Worm (Caenorhabditis elegans): Measurements from ENCODE around the gene nsph-3.1.

Gene nsph-3.1

DNA sequence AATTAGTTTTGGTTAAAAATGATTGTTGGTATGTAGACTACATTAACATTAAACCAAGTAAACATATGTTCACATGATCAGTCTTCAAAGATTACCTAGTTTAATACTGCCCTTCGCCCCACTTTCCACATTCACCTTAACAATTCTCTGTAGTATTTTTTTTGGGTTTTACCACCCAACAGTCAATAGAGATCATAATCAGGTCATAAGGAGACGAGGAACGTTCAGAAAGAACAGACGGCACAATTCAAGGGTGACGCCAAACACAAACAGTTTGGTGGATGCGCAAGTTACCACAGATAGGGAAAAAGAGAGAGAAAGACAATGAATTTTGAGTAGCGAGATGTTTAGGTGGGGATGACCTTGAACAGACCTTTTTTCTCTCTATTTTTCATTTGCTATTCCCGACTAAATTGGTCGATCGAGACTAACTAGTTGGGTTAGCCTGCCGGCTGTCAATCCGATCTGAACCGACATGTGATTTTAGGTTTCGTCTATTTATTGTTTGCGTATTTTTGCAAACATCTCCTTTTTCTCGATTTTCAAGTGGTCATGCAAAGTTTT lies 22.1 kb downstream of the nsph-3.1 start (continued):
- TF ChIP-seq rnt-1 (tag; optimal IDR thresholded peaks at IDR 0.05): no peak
- TF ChIP-seq nhr-71 (tag; optimal IDR thresholded peaks at IDR 0.05): peak; percentile 64
- TF ChIP-seq zip-4 (GFP tag; optimal IDR thresholded peaks at IDR 0.05): no peak
- peak; percentile 12 to 53 for TF ChIP-seq lin-35 (GFP tag; optimal IDR thresholded peaks at IDR 0.05)

ce11 chrIV:10975968-10976367 lies 26.4 kb downstream of the nsph-3.1 start:
- TF ChIP-seq alr-1 (tag; optimal IDR thresholded peaks at IDR 0.05; ENCODE audit: borderline replicate concordance) (no peak), unc-98 (GFP tag; IDR thresholded peaks at IDR 0.05) (no peak), lin-13 (GFP tag; optimal IDR thresholded peaks at IDR 0.05) (peak; percentile 36), ama-1 (optimal IDR thresholded peaks at IDR 0.05) (no peak), C34B4.2 (tag; optimal IDR thresholded peaks at IDR 0.05) (no peak), Y116A8C.19 (tag; optimal IDR thresholded peaks at IDR 0.05; ENCODE audit: borderline replicate concordance) (no peak), nhr-76 (tag; optimal IDR thresholded peaks at IDR 0.05) (no peak), dsc-1 (tag; optimal IDR thresholded peaks at IDR 0.05) (no peak), pqm-1 (tag; optimal IDR thresholded peaks at IDR 0.05) (no peak), ceh-88 (GFP tag; IDR thresholded peaks at IDR 0.05) (no peak), aly-2 (tag; optimal IDR thresholded peaks at IDR 0.05) (no peak), C16A3.4 (tag; optimal IDR thresholded peaks at IDR 0.05) (peak; percentile 38), efl-1 (optimal IDR thresholded peaks at IDR 0.05) (peak; percentile 34 to 35), efl-1 (GFP tag; optimal IDR thresholded peaks at IDR 0.05 in 1 of 2) (peak in 1 of 2 experiments; percentile 89), nhr-20 (tag; optimal IDR thresholded peaks at IDR 0.05) (peak; percentile 77), unc-86 (tag; optimal IDR thresholded peaks at IDR 0.05) (no peak), elt-2 (tag; optimal IDR thresholded peaks at IDR 0.05) (no peak), pag-3 (tag; optimal IDR thresholded peaks at IDR 0.05; ENCODE audit: borderline replicate concordance, insufficient read depth) (no peak), aha-1 (tag; optimal IDR thresholded peaks at IDR 0.05) (no peak), unc-130 (tag; optimal IDR thresholded peaks at IDR 0.05) (no peak), C04F5.9 (tag; optimal IDR thresholded peaks at IDR 0.05) (no peak), nhr-85 (tag) (peak; percentile 97), egl-13 (tag; optimal IDR thresholded peaks at IDR 0.05) (no peak), mep-1 (tag; optimal IDR thresholded peaks at IDR 0.05) (peak; percentile 48), mdl-1 (tag; optimal IDR thresholded peaks at IDR 0.05) (peak in 1 of 2 experiments; percentile 69), lir-3 (tag; optimal IDR thresholded peaks at IDR 0.05; ENCODE audit: poor library complexity) (no peak), nhr-84 (tag; optimal IDR thresholded peaks at IDR 0.05) (no peak), egl-27 (tag; optimal IDR thresholded peaks at IDR 0.05) (no peak), nhr-19 (GFP tag; conservative IDR thresholded peaks at IDR 0.05) (peak; percentile 52), sptf-1 (tag; optimal IDR thresholded peaks at IDR 0.05) (no peak), lin-15B (tag; optimal IDR thresholded peaks at IDR 0.05) (no peak), sox-4 (tag; optimal IDR thresholded peaks at IDR 0.05) (no peak), fkh-8 (tag; optimal IDR thresholded peaks at IDR 0.05) (no peak), nhr-47 (tag; optimal IDR thresholded peaks at IDR 0.05) (peak; percentile 48), fkh-10 (GFP tag; optimal IDR thresholded peaks at IDR 0.05) (no peak), sup-37 (GFP tag; optimal IDR thresholded peaks at IDR 0.05) (no peak), nhr-237 (tag; optimal IDR thresholded peaks at IDR 0.05) (no peak), unc-62 (GFP tag; optimal IDR thresholded peaks at IDR 0.05) (no peak), elt-3 (tag; optimal IDR thresholded peaks at IDR 0.05) (peak in 3 of 6 experiments; percentile 12 to 77 (median 18)), tlp-1 (tag; optimal IDR thresholded peaks at IDR 0.05) (no peak), pax-3 (tag; optimal IDR thresholded peaks at IDR 0.05) (no peak), hpl-2 (GFP tag; optimal IDR thresholded peaks at IDR 0.05) (no peak), irx-1 (tag; optimal IDR thresholded peaks at IDR 0.05) (no peak), ztf-11 (tag; optimal IDR thresholded peaks at IDR 0.05) (no peak), mef-2 (tag; optimal IDR thresholded peaks at IDR 0.05) (no peak), fos-1 (tag; optimal IDR thresholded peaks at IDR 0.05) (no peak), ceh-90 (tag; optimal IDR thresholded peaks at IDR 0.05) (no peak), blmp-1 (tag; optimal IDR thresholded peaks at IDR 0.05) (peak; percentile 69)
